Worm (Caenorhabditis elegans): Measurements from ENCODE around the gene efl-3.

DNA sequence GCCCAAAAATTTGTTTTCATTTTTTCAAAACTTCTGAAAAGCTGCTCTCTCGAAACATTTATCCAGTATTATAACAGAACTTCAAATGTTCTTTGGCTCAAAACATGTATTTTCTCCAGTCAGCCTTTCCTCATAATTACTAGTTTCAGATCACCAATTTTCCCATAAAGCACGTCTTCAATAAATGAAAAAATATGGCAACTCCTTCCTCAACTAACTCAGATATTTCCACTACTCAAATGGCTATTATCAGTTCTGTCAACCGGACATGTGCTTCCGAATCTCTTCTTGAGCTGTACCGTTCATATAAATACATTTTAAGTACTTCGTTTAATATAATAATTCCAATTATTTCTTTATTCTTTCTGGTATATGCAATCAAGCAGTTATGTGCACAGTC, 5.0 kb upstream of the efl-3 start, which contains the start of gene sra-13:
- TF ChIP-seq W03F9.2 (tag; optimal IDR thresholded peaks at IDR 0.05) (no peak), dao-5 (tag; optimal IDR thresholded peaks at IDR 0.05) (no peak), him-1 (tag; optimal IDR thresholded peaks at IDR 0.05) (no peak)

Measured in whole organism, L4/young adult.